Fruit fly (Drosophila melanogaster) whole organism: ENCODE measurements around the gene Bka.

Source experiments
- CG8478 ChIP-seq: fragments of >200 bp; optimal IDR thresholded peaks from 2 replicates; lab custom pipeline; 2018; ENCODE audit warnings: inconsistent platforms
- Dll ChIP-seq: fragments of >200 bp; optimal IDR thresholded peaks from 2 replicates; lab custom pipeline; 2017
- EcR ChIP-seq, 2 experiments: fragments of >200 bp; optimal IDR thresholded peaks; 2 replicates each; lab custom pipeline; 2017; ENCODE audit warnings: missing biosample characterization in 2 of 2, missing genetic modification characterization in 2 of 2, missing genetic modification reagents in 2 of 2
- pan ChIP-seq: fragments of >200 bp; optimal IDR thresholded peaks from 2 replicates; lab custom pipeline; 2017
- psq ChIP-seq: fragments of >200 bp; optimal IDR thresholded peaks from 2 replicates; lab custom pipeline; 2017
- usp ChIP-seq: fragments of >200 bp; optimal IDR thresholded peaks from 2 replicates; lab custom pipeline; 2017; ENCODE audit warnings: missing biosample characterization, missing genetic modification characterization, mixed read lengths

Bka gene

dm6 chr2L:9894871-9895364, at the start of gene Bka:
Bka (plus strand) TSS chr2L:9895287.
- TF ChIP-seq pan (lab: Kevin White, UChicago) = no peak

- TF ChIP-seq CG8478 (lab: Kevin White, UChicago) (no peak), EcR (GFP tag; optimal IDR thresholded peaks at IDR 0.05; lab: Kevin White, UChicago) (no peak), pan (lab: Kevin White, UChicago) (no peak), Dll (lab: Kevin White, UChicago) (no peak), psq (no peak), usp (GFP tag; lab: Kevin White, UChicago) (no peak)
Observed at dm6 chr2L:9850788-9851187, 44.3 kb upstream of the Bka start.

- TF ChIP-seq pan (lab: Kevin White, UChicago) = no peak
- TF ChIP-seq EcR (GFP tag; optimal IDR thresholded peaks at IDR 0.05; lab: Kevin White, UChicago) = no peak
- no peak for TF ChIP-seq usp (GFP tag; lab: Kevin White, UChicago)
- no peak for TF ChIP-seq psq
- TF ChIP-seq CG8478 (lab: Kevin White, UChicago) = no peak
- no peak for TF ChIP-seq Dll (lab: Kevin White, UChicago)
Observed at dm6 chr2L:9862964-9863363, 32.1 kb upstream of the Bka start.

dm6 chr2L:9863479-9863878, 31.6 kb upstream of the Bka start:
- TF ChIP-seq Dll (lab: Kevin White, UChicago) = no peak
- TF ChIP-seq pan (lab: Kevin White, UChicago) = no peak
- no peak for TF ChIP-seq usp (GFP tag; lab: Kevin White, UChicago)

dm6 chr2L:9864337-9864736, 30.8 kb upstream of the Bka start:
- TF ChIP-seq EcR (GFP tag; optimal IDR thresholded peaks at IDR 0.05; lab: Kevin White, UChicago) (no peak), psq (no peak), CG8478 (lab: Kevin White, UChicago) (no peak), pan (lab: Kevin White, UChicago) (no peak), usp (GFP tag; lab: Kevin White, UChicago) (no peak), Dll (lab: Kevin White, UChicago) (no peak)

dm6 chr2L:9882393-9882971, 12.6 kb upstream of the Bka start:
- TF ChIP-seq pan (lab: Kevin White, UChicago) (no peak), psq (no peak), Dll (lab: Kevin White, UChicago) (no peak)

- TF ChIP-seq psq (no peak), CG8478 (lab: Kevin White, UChicago) (no peak), pan (lab: Kevin White, UChicago) (no peak)
Observed at dm6 chr2L:9886086-9886485, 9.0 kb upstream of the Bka start, which contains the start of gene nAChRalpha6. nAChRalpha6 (minus strand) TSS chr2L:9886250.

dm6 chr2L:9887856-9888269, 7.2 kb upstream of the Bka start, which contains the start of gene Fkbp59:
Fkbp59 (plus strand) TSS chr2L:9888005.
- TF ChIP-seq CG8478 (lab: Kevin White, UChicago) (no peak), Dll (lab: Kevin White, UChicago) (no peak), EcR (GFP tag; optimal IDR thresholded peaks at IDR 0.05; lab: Kevin White, UChicago) (no peak)

dm6 chr2L:9890576-9890975, 4.5 kb upstream of the Bka start, which contains the start of the genes CG34183 and CG4537:
CG34183 (minus strand) TSS chr2L:9890772.
CG4537 (plus strand) TSS chr2L:9890885.
- TF ChIP-seq psq = no peak

- TF ChIP-seq Dll (lab: Kevin White, UChicago) (no peak), pan (lab: Kevin White, UChicago) (no peak), psq (no peak), CG8478 (lab: Kevin White, UChicago) (no peak), EcR (GFP tag; optimal IDR thresholded peaks at IDR 0.05; lab: Kevin White, UChicago) (no peak), usp (GFP tag; lab: Kevin White, UChicago) (no peak)
Observed at dm6 chr2L:9893183-9893582, 1.9 kb upstream of the Bka start, which contains the start of gene mtDNA-helicase. mtDNA-helicase (minus strand) TSS chr2L:9893446.

dm6 chr2L:9894193-9894592, 894 bp upstream of the Bka start:
- TF ChIP-seq pan (lab: Kevin White, UChicago) (no peak), psq (no peak), EcR (GFP tag; optimal IDR thresholded peaks at IDR 0.05; lab: Kevin White, UChicago) (no peak), Dll (lab: Kevin White, UChicago) (no peak), usp (GFP tag; lab: Kevin White, UChicago) (no peak), CG8478 (lab: Kevin White, UChicago) (no peak)

- TF ChIP-seq psq (no peak), EcR (GFP tag; optimal IDR thresholded peaks at IDR 0.05; lab: Kevin White, UChicago) (no peak), Dll (lab: Kevin White, UChicago) (no peak), usp (GFP tag; lab: Kevin White, UChicago) (no peak), pan (lab: Kevin White, UChicago) (no peak), CG8478 (lab: Kevin White, UChicago) (no peak)
Observed at dm6 chr2L:9897296-9897695, 2.2 kb downstream of the Bka start, which contains the start of gene RpS2. RpS2 (minus strand) TSS chr2L:9897552.

dm6 chr2L:9903028-9903427, 7.9 kb downstream of the Bka start, which contains the start of gene Muc30E:
Muc30E (minus strand) TSS chr2L:9903128.
- no peak for TF ChIP-seq Dll (lab: Kevin White, UChicago)
- no peak for TF ChIP-seq pan (lab: Kevin White, UChicago)
- TF ChIP-seq EcR (GFP tag; optimal IDR thresholded peaks at IDR 0.05; lab: Kevin White, UChicago) = no peak
- TF ChIP-seq usp (GFP tag; lab: Kevin White, UChicago) = no peak
- no peak for TF ChIP-seq CG8478 (lab: Kevin White, UChicago)
- TF ChIP-seq psq = no peak
